Fruit fly (Drosophila melanogaster): ENCODE data around the gene Moe.

The Moe gene

dm6 chrX:8883388-8883787 lies 14.7 kb downstream of the Moe start:
- TF ChIP-seq Sin3A (optimal IDR thresholded peaks at IDR 0.05): no peak
- no peak for TF ChIP-seq Myc (optimal IDR thresholded peaks at IDR 0.05)
- TF ChIP-seq psq (optimal IDR thresholded peaks at IDR 0.05): no peak

- no peak for TF ChIP-seq Myc (optimal IDR thresholded peaks at IDR 0.05)
- TF ChIP-seq h (optimal IDR thresholded peaks at IDR 0.05): no peak
- TF ChIP-seq psq (optimal IDR thresholded peaks at IDR 0.05): no peak
- TF ChIP-seq Sin3A (optimal IDR thresholded peaks at IDR 0.05): no peak
- no peak for TF ChIP-seq ttk (optimal IDR thresholded peaks at IDR 0.05)
- TF ChIP-seq insv (optimal IDR thresholded peaks at IDR 0.05): no peak
These were observed 16.4 kb downstream of the Moe start for dm6 chrX:8881729-8882128.

- TF ChIP-seq Sin3A (optimal IDR thresholded peaks at IDR 0.05): no peak
- no peak for TF ChIP-seq ttk (optimal IDR thresholded peaks at IDR 0.05)
- no peak for TF ChIP-seq Myc (optimal IDR thresholded peaks at IDR 0.05)
- TF ChIP-seq insv (optimal IDR thresholded peaks at IDR 0.05): no peak
- TF ChIP-seq psq (optimal IDR thresholded peaks at IDR 0.05): no peak
- TF ChIP-seq h (optimal IDR thresholded peaks at IDR 0.05): no peak
These were observed 19.1 kb downstream of the Moe start for dm6 chrX:8878967-8879554.

- TF ChIP-seq Sin3A (optimal IDR thresholded peaks at IDR 0.05): no peak
These were observed 30.7 kb downstream of the Moe start for dm6 chrX:8867481-8867880.

dm6 chrX:8866256-8866655 lies 31.9 kb downstream of the Moe start:
- no peak for TF ChIP-seq Myc (optimal IDR thresholded peaks at IDR 0.05)
- TF ChIP-seq insv (optimal IDR thresholded peaks at IDR 0.05): no peak
- TF ChIP-seq Sin3A (optimal IDR thresholded peaks at IDR 0.05): no peak
- no peak for TF ChIP-seq h (optimal IDR thresholded peaks at IDR 0.05)
- no peak for TF ChIP-seq ttk (optimal IDR thresholded peaks at IDR 0.05)
- TF ChIP-seq psq (optimal IDR thresholded peaks at IDR 0.05): no peak

dm6 chrX:8863554-8864498 lies 34.3 kb downstream of the Moe start:
- TF ChIP-seq insv (optimal IDR thresholded peaks at IDR 0.05) (no peak), h (optimal IDR thresholded peaks at IDR 0.05) (no peak), ttk (optimal IDR thresholded peaks at IDR 0.05) (no peak), psq (optimal IDR thresholded peaks at IDR 0.05) (no peak), Myc (optimal IDR thresholded peaks at IDR 0.05) (no peak), Sin3A (optimal IDR thresholded peaks at IDR 0.05) (no peak)

- no peak for TF ChIP-seq insv (optimal IDR thresholded peaks at IDR 0.05)
- no peak for TF ChIP-seq ttk (optimal IDR thresholded peaks at IDR 0.05)
- TF ChIP-seq h (optimal IDR thresholded peaks at IDR 0.05): no peak
- no peak for TF ChIP-seq Sin3A (optimal IDR thresholded peaks at IDR 0.05)
- no peak for TF ChIP-seq psq (optimal IDR thresholded peaks at IDR 0.05)
- TF ChIP-seq Myc (optimal IDR thresholded peaks at IDR 0.05): no peak
These were observed 35.0 kb downstream of the Moe start for dm6 chrX:8863133-8863553.

dm6 chrX:8861267-8861666 lies 36.9 kb downstream of the Moe start:
- no peak for TF ChIP-seq psq (optimal IDR thresholded peaks at IDR 0.05)
- TF ChIP-seq Myc (optimal IDR thresholded peaks at IDR 0.05): no peak
- no peak for TF ChIP-seq ttk (optimal IDR thresholded peaks at IDR 0.05)
- TF ChIP-seq insv (optimal IDR thresholded peaks at IDR 0.05): no peak
- TF ChIP-seq h (optimal IDR thresholded peaks at IDR 0.05): no peak
- no peak for TF ChIP-seq Sin3A (optimal IDR thresholded peaks at IDR 0.05)

dm6 chrX:8859517-8859916 lies 38.6 kb downstream of the Moe start:
- TF ChIP-seq ttk (optimal IDR thresholded peaks at IDR 0.05): no peak
- TF ChIP-seq Sin3A (optimal IDR thresholded peaks at IDR 0.05): no peak
- TF ChIP-seq psq (optimal IDR thresholded peaks at IDR 0.05): no peak
- TF ChIP-seq Myc (optimal IDR thresholded peaks at IDR 0.05): no peak
- TF ChIP-seq insv (optimal IDR thresholded peaks at IDR 0.05): no peak
- no peak for TF ChIP-seq h (optimal IDR thresholded peaks at IDR 0.05)

- TF ChIP-seq Sin3A (optimal IDR thresholded peaks at IDR 0.05) (no peak), ttk (optimal IDR thresholded peaks at IDR 0.05) (no peak), Myc (optimal IDR thresholded peaks at IDR 0.05) (no peak), insv (optimal IDR thresholded peaks at IDR 0.05) (no peak), psq (optimal IDR thresholded peaks at IDR 0.05) (no peak), h (optimal IDR thresholded peaks at IDR 0.05) (no peak)
These were observed 39.5 kb downstream of the Moe start for dm6 chrX:8858679-8859078.

- TF ChIP-seq Sin3A (optimal IDR thresholded peaks at IDR 0.05) (no peak), ttk (optimal IDR thresholded peaks at IDR 0.05) (no peak), psq (optimal IDR thresholded peaks at IDR 0.05) (no peak), Myc (optimal IDR thresholded peaks at IDR 0.05) (no peak), insv (optimal IDR thresholded peaks at IDR 0.05) (no peak), h (optimal IDR thresholded peaks at IDR 0.05) (no peak)
These were observed 40.9 kb downstream of the Moe start for dm6 chrX:8857098-8857724.

- TF ChIP-seq Sin3A (optimal IDR thresholded peaks at IDR 0.05) (no peak), Myc (optimal IDR thresholded peaks at IDR 0.05) (no peak), ttk (optimal IDR thresholded peaks at IDR 0.05) (no peak), psq (optimal IDR thresholded peaks at IDR 0.05) (no peak), h (optimal IDR thresholded peaks at IDR 0.05) (no peak), insv (optimal IDR thresholded peaks at IDR 0.05) (no peak)
These were observed 46.0 kb downstream of the Moe start for dm6 chrX:8852170-8852569.

Measured in Kc167 (cell line).